Worm (Caenorhabditis elegans) whole organism, dauer: ENCODE results near the gene pir-2.

Source experiments
- unc-62 ChIP-seq: sonication (generic microtip); optimal IDR thresholded peaks from 2 replicates; lab custom pipeline; 2017; ENCODE audit warnings: missing biosample characterization, missing genetic modification reagents, missing genetic modification characterization

Gene pir-2

DNA sequence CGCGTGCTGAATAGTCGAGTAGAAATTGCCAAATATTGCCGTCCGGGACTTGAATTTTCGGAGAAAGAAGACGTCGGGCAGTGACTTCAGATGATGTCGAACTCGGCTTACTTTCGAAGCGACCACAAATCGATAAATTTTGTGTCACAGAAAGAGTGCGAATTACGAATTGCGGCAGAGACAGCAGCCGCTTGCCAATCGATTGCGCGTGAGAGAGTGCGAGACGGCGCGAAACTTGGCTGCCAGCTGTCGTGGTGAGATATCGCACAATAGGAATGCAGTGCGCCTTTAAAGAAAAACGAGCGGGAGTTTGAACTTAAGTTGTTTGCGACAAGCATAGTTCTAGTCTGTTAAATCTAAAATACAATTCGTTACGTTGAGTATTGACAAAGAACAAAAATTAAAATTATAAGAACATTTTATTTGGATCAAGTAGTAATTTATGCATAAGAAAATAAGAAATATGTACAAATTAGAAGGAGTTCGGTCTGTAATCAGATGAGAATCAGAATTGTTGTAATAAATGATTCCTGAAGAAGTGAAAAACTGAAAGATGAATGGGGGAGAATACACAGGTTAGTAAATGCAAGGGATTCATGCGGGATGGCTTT, at the start of gene pir-2:
TSS of gene pir-2 (minus strand) at position 218 of the 611 bp plus-strand sequence.
- no peak for TF ChIP-seq unc-62 (GFP tag; lab: Kevin White, UChicago)

DNA sequence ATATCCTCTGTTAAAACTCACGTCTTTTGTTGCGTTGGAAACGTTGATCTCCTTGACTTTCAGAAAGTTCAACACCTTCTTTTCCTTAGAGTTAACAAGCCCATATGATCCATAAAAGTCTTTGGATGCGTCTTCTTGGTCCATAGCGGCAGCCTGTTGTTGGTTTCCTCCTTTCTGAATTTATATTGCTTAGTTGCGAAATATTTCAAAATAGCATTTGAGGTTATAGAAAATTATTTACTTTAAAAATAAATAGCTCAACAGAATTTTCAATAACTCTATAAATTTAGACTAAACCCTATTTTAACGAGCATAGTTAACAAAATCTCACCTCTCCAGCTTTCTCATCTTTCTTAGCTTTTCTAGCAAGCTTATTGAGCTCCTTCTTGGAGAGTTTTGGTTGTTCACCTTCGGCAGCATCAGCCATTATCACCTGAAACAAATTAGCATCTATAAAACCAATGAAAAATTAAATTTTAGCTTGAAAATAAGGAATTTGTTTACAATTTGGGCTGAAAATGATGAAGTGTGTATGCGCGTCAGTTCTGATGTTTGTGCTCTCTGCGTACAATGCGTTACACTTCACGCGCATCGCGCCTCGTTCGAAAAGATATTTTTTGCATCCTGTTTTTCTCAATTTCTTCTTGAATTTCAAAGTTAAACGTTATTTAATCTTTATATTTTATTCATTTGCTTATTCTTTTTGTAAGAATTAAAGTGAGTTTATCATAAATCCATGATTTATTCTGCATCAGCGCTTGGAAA, 47.5 kb upstream of the pir-2 start, which contains the start of the genes dars-1 and ctr-9:
TSS of gene dars-1 (minus strand) at position 433 of the 765 bp plus-strand sequence.
TSS of gene ctr-9 (plus strand) at position 614 of the 765 bp plus-strand sequence.
- no peak for TF ChIP-seq unc-62 (GFP tag; lab: Kevin White, UChicago)

DNA sequence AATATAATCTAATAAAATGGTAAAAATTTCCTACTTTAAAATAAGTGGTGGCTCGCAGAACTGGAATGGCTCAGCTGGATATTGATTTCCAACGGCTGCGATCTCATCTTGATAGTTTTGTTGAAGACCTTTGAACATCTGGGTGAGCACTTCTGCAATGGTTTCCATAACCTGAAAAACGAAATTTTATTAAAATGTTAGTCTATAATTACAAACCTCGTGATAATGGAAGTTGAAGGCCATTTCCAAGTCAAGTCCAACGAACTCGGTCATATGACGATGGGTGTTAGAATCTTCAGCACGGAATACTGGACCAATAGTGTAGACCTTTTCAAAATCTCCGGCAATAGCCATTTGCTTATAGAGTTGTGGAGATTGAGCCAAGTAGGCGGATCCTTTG, 46.4 kb upstream of the pir-2 start:
- no peak for TF ChIP-seq unc-62 (GFP tag; lab: Kevin White, UChicago)

ce11 chrIII:9488431-9488830, 45.0 kb upstream of the pir-2 start, which contains the start of gene nlp-36:
TSS of gene nlp-36 (plus strand) at chrIII:9488731.
- TF ChIP-seq unc-62 (GFP tag; lab: Kevin White, UChicago): no peak

ce11 chrIII:9488027-9488426, 44.6 kb upstream of the pir-2 start:
- no peak for TF ChIP-seq unc-62 (GFP tag; lab: Kevin White, UChicago)

- TF ChIP-seq unc-62 (GFP tag; lab: Kevin White, UChicago): no peak
These were observed 44.0 kb upstream of the pir-2 start for ce11 chrIII:9487454-9487853.

DNA sequence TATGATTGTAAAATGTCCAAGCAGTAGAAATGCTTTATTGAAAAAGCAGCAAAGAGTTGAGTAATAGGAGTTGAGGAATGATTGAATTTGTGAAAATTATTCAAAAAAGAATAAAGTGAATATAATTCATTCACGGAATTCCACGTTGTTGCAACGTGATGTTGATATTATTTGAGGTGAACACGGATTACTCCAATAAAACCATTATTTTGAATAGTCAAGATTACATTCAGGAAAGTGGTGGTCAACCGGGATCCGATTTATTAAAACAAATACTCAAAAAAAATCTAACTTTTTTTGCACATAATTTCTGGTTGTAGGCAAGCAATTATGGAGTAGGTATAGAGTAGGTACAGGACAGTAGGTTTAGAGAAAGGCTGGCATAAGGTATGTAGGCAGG, 41.9 kb upstream of the pir-2 start, which contains the start of gene bre-3:
TSS of gene bre-3 (minus strand) at position 101 of the 400 bp plus-strand sequence.
- no peak for TF ChIP-seq unc-62 (GFP tag; lab: Kevin White, UChicago)

ce11 chrIII:9483716-9484115, 40.3 kb upstream of the pir-2 start:
- no peak for TF ChIP-seq unc-62 (GFP tag; lab: Kevin White, UChicago)

ce11 chrIII:9482423-9482993, 39.1 kb upstream of the pir-2 start:
- no peak for TF ChIP-seq unc-62 (GFP tag; lab: Kevin White, UChicago)

- no peak for TF ChIP-seq unc-62 (GFP tag; lab: Kevin White, UChicago)
These were observed 33.1 kb upstream of the pir-2 start for ce11 chrIII:9476564-9476963.

- TF ChIP-seq unc-62 (GFP tag; lab: Kevin White, UChicago): no peak
These were observed 31.1 kb upstream of the pir-2 start for ce11 chrIII:9474501-9474900.

DNA sequence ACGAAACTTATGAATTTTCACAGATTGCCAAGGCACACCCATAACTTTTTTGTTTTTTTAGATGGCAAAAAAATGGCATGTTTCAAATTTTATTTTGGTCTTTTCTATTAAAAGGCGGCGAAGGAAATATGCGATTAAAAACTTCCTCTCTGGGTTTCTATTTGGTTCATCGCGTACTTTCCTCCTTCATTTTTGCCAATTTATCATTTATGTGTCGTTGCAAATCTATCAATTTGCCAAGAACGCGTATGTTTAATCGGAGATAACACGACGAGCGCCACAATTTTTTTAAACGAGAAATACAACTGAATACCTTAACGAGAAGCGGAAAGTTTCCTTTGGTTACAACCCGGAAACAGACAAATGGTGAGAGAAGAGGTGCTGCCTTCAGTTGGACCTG, 29.0 kb upstream of the pir-2 start:
- no peak for TF ChIP-seq unc-62 (GFP tag; lab: Kevin White, UChicago)

- TF ChIP-seq unc-62 (GFP tag; lab: Kevin White, UChicago): no peak
These were observed 28.6 kb upstream of the pir-2 start for ce11 chrIII:9471996-9472395.

- TF ChIP-seq unc-62 (GFP tag; lab: Kevin White, UChicago): no peak
These were observed 24.4 kb upstream of the pir-2 start, which contains the start of gene tag-342 for ce11 chrIII:9467857-9468256. TSS of gene tag-342 (plus strand) at chrIII:9468157.

DNA sequence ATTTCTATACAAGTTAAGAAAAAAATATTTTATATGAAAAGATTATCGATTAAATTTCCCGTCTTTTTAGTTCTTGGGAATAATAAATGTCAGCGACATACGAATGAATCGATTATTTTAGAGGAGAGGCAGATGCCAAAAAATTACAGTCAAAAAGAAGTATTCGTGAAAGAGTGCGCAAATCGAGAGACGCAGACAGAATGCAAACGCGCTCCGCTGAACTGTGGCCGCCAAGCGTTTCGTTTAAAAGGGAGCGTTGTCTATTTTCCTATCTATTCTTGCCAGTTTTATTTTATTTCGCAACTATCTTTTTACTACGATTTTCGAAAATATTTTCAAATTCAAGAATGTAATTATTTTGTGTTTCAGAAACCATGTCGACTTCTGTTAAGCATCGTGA, 23.7 kb upstream of the pir-2 start, which contains the start of gene baf-1:
TSS of gene baf-1 (plus strand) at position 370 of the 400 bp plus-strand sequence.
- TF ChIP-seq unc-62 (GFP tag; lab: Kevin White, UChicago): no peak

ce11 chrIII:9465865-9466264, 22.4 kb upstream of the pir-2 start, which contains the start of gene B0464.6:
TSS of gene B0464.6 (minus strand) at chrIII:9465965.
- TF ChIP-seq unc-62 (GFP tag; lab: Kevin White, UChicago): no peak
